Worm (Caenorhabditis elegans) whole organism, L4 larva: ENCODE results near the gene sqv-3.

Experiments
- D1046.2 ChIP-seq: fragments of 200-800 bp; sonication (Bioruptor generic); IDR thresholded peaks from 2 replicates; pipeline ENCODE4 v1.3.6; 2022; ENCODE audit warnings: missing genetic modification characterization, missing compliant biosample characterization
- T20F7.1 ChIP-seq: fragments of 200-800 bp; sonication (Bioruptor generic); optimal IDR thresholded peaks from 2 replicates; lab custom pipeline; 2018; ENCODE audit warnings: mild to moderate bottlenecking, missing genetic modification characterization, missing compliant biosample characterization
- T26A8.4 ChIP-seq: fragments of 200-800 bp; sonication (Bioruptor generic); IDR thresholded peaks from 2 replicates; pipeline ENCODE4 v1.3.6; 2022; ENCODE audit warnings: missing genetic modification characterization, missing compliant biosample characterization
- Y5F2A.4 ChIP-seq: fragments of 200-800 bp; sonication (Bioruptor generic); optimal IDR thresholded peaks from 2 replicates; lab custom pipeline; 2018; ENCODE audit warnings: mild to moderate bottlenecking, missing genetic modification characterization, missing compliant biosample characterization
- aha-1 ChIP-seq: fragments of 150-350 bp; peaks from one replicate; lab custom pipeline; 2014; ENCODE audit warnings: missing biosample characterization, missing genetic modification characterization
- ceh-28 ChIP-seq: fragments of 150-350 bp; optimal IDR thresholded peaks from 2 replicates; lab custom pipeline; 2014; ENCODE audit warnings: missing biosample characterization, missing genetic modification reagents, missing genetic modification characterization
- ces-1 ChIP-seq: fragments of 150-350 bp; sonication (generic microtip); optimal IDR thresholded peaks from 4 replicates; lab custom pipeline; 2014; ENCODE audit warnings: missing biosample characterization, missing genetic modification reagents, missing genetic modification characterization
- daf-12 ChIP-seq: fragments of 150-350 bp; optimal IDR thresholded peaks from 2 replicates; lab custom pipeline; 2014; ENCODE audit warnings: missing biosample characterization, missing genetic modification reagents, missing genetic modification characterization
- daf-19 ChIP-seq: fragments of 200-800 bp; sonication (Bioruptor generic); conservative IDR thresholded peaks from 2 replicates; pipeline ENCODE4 v1.3.6; 2022; ENCODE audit warnings: missing genetic modification characterization, missing compliant biosample characterization
- daf-8 ChIP-seq: fragments of 200-800 bp; sonication (Bioruptor generic); IDR thresholded peaks from 2 replicates; pipeline ENCODE4 v1.3.6; 2022; ENCODE audit warnings: missing genetic modification characterization, missing compliant biosample characterization
- dmd-6 ChIP-seq: fragments of 200-800 bp; sonication (Bioruptor generic); IDR thresholded peaks from 2 replicates; pipeline ENCODE4 v1.3.6; 2022; ENCODE audit warnings: missing genetic modification reagents, missing genetic modification characterization, missing compliant biosample characterization
- dmd-8 ChIP-seq: fragments of 200-800 bp; sonication (Bioruptor generic); IDR thresholded peaks from 2 replicates; pipeline ENCODE4 v1.3.6; 2022; ENCODE audit warnings: missing genetic modification characterization, missing compliant biosample characterization
- duxl-1 ChIP-seq: sonication (generic microtip); optimal IDR thresholded peaks from 2 replicates; lab custom pipeline; 2016; ENCODE audit warnings: mild to moderate bottlenecking, missing genetic modification characterization, moderate library complexity, missing compliant biosample characterization; ENCODE audit not compliant: poor library complexity
- dve-1 ChIP-seq: sonication (generic microtip); optimal IDR thresholded peaks from 2 replicates; lab custom pipeline; 2017; ENCODE audit warnings: antibody characterized with exemption, mild to moderate bottlenecking, missing genetic modification characterization, missing compliant biosample characterization; ENCODE audit not compliant: insufficient read depth
- egl-27 ChIP-seq: sonication (generic microtip); optimal IDR thresholded peaks from 3 replicates; lab custom pipeline; 2017; ENCODE audit warnings: missing biosample characterization, missing genetic modification reagents, missing genetic modification characterization
- gei-8 ChIP-seq: fragments of 200-800 bp; sonication (Bioruptor generic); optimal IDR thresholded peaks from 2 replicates; lab custom pipeline; 2018; ENCODE audit warnings: mild to moderate bottlenecking, missing genetic modification characterization, missing compliant biosample characterization
- hlh-11 ChIP-seq: fragments of 200-800 bp; sonication (Bioruptor generic); optimal IDR thresholded peaks from 2 replicates; lab custom pipeline; 2018; ENCODE audit warnings: mild to moderate bottlenecking, missing genetic modification characterization, missing compliant biosample characterization
- lim-7 ChIP-seq: fragments of 200-800 bp; sonication (Bioruptor generic); IDR thresholded peaks from 2 replicates; pipeline ENCODE4 v1.3.6; 2022; ENCODE audit warnings: missing genetic modification characterization, missing compliant biosample characterization
- lin-1 ChIP-seq: fragments of 200-800 bp; sonication (Bioruptor generic); IDR thresholded peaks from 2 replicates; pipeline ENCODE4 v1.3.6; 2022; ENCODE audit warnings: missing genetic modification reagents, missing genetic modification characterization, missing compliant biosample characterization
- lin-13 ChIP-seq: fragments of 150-350 bp; optimal IDR thresholded peaks from 2 replicates; lab custom pipeline; 2014; ENCODE audit warnings: missing biosample characterization, missing genetic modification reagents, missing genetic modification characterization
- lin-15B ChIP-seq: fragments of 150-350 bp; sonication (generic microtip); optimal IDR thresholded peaks from 3 replicates; lab custom pipeline; 2014; ENCODE audit warnings: missing biosample characterization, missing genetic modification characterization
- lin-38 ChIP-seq: fragments of 200-800 bp; sonication (Bioruptor generic); IDR thresholded peaks from 2 replicates; pipeline ENCODE4 v1.3.6; 2022; ENCODE audit warnings: missing genetic modification reagents, missing genetic modification characterization, missing compliant biosample characterization
- lin-39 ChIP-seq: fragments of 150-350 bp; optimal IDR thresholded peaks from 2 replicates; lab custom pipeline; 2014; ENCODE audit warnings: missing biosample characterization, missing genetic modification reagents, missing genetic modification characterization
- madf-5 ChIP-seq, 2 experiments: fragments of 200-800 bp; sonication (Bioruptor generic); IDR thresholded peaks; 2 replicates each; pipeline ENCODE4 v1.3.6; 2022; ENCODE audit warnings: missing compliant biosample characterization in 2 of 2, missing genetic modification characterization in 2 of 2
- madf-9 ChIP-seq: fragments of 200-800 bp; sonication (Bioruptor generic); conservative IDR thresholded peaks from 2 replicates; pipeline ENCODE4 v1.3.6; 2022; ENCODE audit warnings: missing genetic modification reagents, missing genetic modification characterization, missing compliant biosample characterization
- mdt-29 ChIP-seq: fragments of 200-800 bp; sonication (Bioruptor generic); IDR thresholded peaks from 2 replicates; pipeline ENCODE4 v1.3.6; 2022; ENCODE audit warnings: missing genetic modification reagents, missing genetic modification characterization, missing compliant biosample characterization
- mep-1 ChIP-seq: fragments of 150-350 bp; sonication (generic microtip); optimal IDR thresholded peaks from 3 replicates; lab custom pipeline; 2014; ENCODE audit warnings: missing biosample characterization, missing genetic modification characterization
- mes-2 ChIP-seq: sonication (generic microtip); optimal IDR thresholded peaks from 2 replicates; lab custom pipeline; 2016; ENCODE audit warnings: missing genotype, mild to moderate bottlenecking, missing genetic modification characterization, missing compliant biosample characterization; ENCODE audit not compliant: poor library complexity, severe bottlenecking
- mxl-2 ChIP-seq: fragments of 200-800 bp; sonication (Bioruptor generic); conservative IDR thresholded peaks from 2 replicates; pipeline ENCODE4 v1.3.6; 2022; ENCODE audit warnings: missing genetic modification reagents, missing genetic modification characterization, missing compliant biosample characterization
- nhr-102 ChIP-seq: sonication (generic microtip); optimal IDR thresholded peaks from 2 replicates; lab custom pipeline; 2016; ENCODE audit warnings: mild to moderate bottlenecking, missing genetic modification characterization, moderate library complexity, missing compliant biosample characterization
- nhr-111 ChIP-seq: fragments of 200-800 bp; sonication (Bioruptor generic); optimal IDR thresholded peaks from 2 replicates; lab custom pipeline; 2018; ENCODE audit warnings: mild to moderate bottlenecking, missing genetic modification characterization, missing compliant biosample characterization
- nhr-25 ChIP-seq: sonication (generic microtip); optimal IDR thresholded peaks from 2 replicates; lab custom pipeline; 2017; ENCODE audit warnings: missing genetic modification characterization, mild to moderate bottlenecking, missing compliant biosample characterization, antibody characterized with exemption, moderate library complexity, borderline replicate concordance; ENCODE audit not compliant: insufficient read depth
- nhr-42 ChIP-seq: fragments of 200-800 bp; sonication (Bioruptor generic); IDR thresholded peaks from 2 replicates; pipeline ENCODE4 v1.3.6; 2022; ENCODE audit warnings: missing genetic modification characterization, missing compliant biosample characterization
- nhr-48 ChIP-seq: sonication (generic microtip); optimal IDR thresholded peaks from 2 replicates; lab custom pipeline; 2016; ENCODE audit warnings: mild to moderate bottlenecking, missing genetic modification characterization, missing compliant biosample characterization
- nhr-6 ChIP-seq: fragments of 150-350 bp; optimal IDR thresholded peaks from 2 replicates; lab custom pipeline; 2014; ENCODE audit warnings: missing biosample characterization, missing genetic modification characterization
- nhr-76 ChIP-seq: fragments of 150-350 bp; optimal IDR thresholded peaks from 2 replicates; lab custom pipeline; 2014; ENCODE audit warnings: missing biosample characterization, missing genetic modification characterization
- pha-4 ChIP-seq, 2 experiments: fragments of 150-350 bp in 1 of 2; fragments of 200-800 bp in 1 of 2; sonication (Bioruptor generic) in 1 of 2; IDR thresholded peaks in 1 of 2; optimal IDR thresholded peaks in 1 of 2; 2 replicates each; pipeline versions ENCODE4 v1.3.6 to Lab custom; 2014 to 2022; ENCODE audit warnings: missing genetic modification characterization in 2 of 2, missing genetic modification reagents in 2 of 2, missing biosample characterization in 1 of 2, missing compliant biosample characterization in 1 of 2
- pqm-1 ChIP-seq: sonication (generic microtip); optimal IDR thresholded peaks from 2 replicates; lab custom pipeline; 2017; ENCODE audit warnings: missing biosample characterization, missing genetic modification characterization
- spr-3 ChIP-seq: fragments of 200-800 bp; sonication (Bioruptor generic); optimal IDR thresholded peaks from 2 replicates; lab custom pipeline; 2018; ENCODE audit warnings: mild to moderate bottlenecking, missing genetic modification characterization, missing compliant biosample characterization
- unc-62 ChIP-seq, 3 experiments: fragments of 150-350 bp in 1 of 3; sonication (generic microtip); optimal IDR thresholded peaks in 2 of 3; peaks in 1 of 3; 1 replicate in 1 of 3; 2 replicates in 2 of 3; lab custom pipeline; 2014 to 2017; ENCODE audit warnings: missing biosample characterization in 3 of 3, missing genetic modification characterization in 3 of 3, missing genetic modification reagents in 3 of 3, missing genotype in 1 of 3
- zag-1 ChIP-seq: fragments of 150-350 bp; optimal IDR thresholded peaks from 2 replicates; lab custom pipeline; 2014; ENCODE audit warnings: missing biosample characterization, missing genetic modification characterization
- zfp-2 ChIP-seq: sonication (generic microtip); optimal IDR thresholded peaks from 2 replicates; lab custom pipeline; 2016; ENCODE audit warnings: mild to moderate bottlenecking, missing genetic modification characterization, missing compliant biosample characterization
- zip-11 ChIP-seq: fragments of 200-800 bp; sonication (Bioruptor generic); IDR thresholded peaks from 2 replicates; pipeline ENCODE4 v1.3.6; 2022; ENCODE audit warnings: missing genetic modification characterization, missing compliant biosample characterization
- ztf-11 ChIP-seq: fragments of 150-350 bp; optimal IDR thresholded peaks from 2 replicates; lab custom pipeline; 2014; ENCODE audit warnings: missing biosample characterization, missing genetic modification characterization

Gene sqv-3

DNA sequence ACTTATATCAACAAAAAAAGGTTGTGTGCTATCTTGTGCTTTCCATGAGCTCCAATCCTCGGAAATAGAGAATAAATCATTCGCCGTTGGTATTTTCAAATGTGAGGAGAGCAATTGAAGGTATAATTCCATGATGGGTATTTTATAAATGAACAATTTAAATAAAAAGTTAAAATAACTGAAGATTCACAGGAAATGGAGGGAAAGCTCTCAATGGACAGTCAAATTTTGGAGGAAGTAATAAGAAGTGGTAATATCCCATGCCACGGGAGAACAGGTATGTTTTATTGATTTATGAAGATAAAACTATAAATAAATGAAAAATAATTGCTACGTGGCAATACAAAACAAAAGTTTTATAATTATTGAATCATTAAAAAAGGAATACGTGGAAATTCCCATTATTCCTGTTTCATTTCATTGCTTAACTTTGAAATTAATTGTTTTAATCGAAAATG is 3.0 kb upstream of the sqv-3 start (continued):
- no peak for TF ChIP-seq lin-15B (tag; lab: Kevin White, UChicago)
- TF ChIP-seq duxl-1, result peak; percentile 46
- TF ChIP-seq ztf-11, result no peak
- TF ChIP-seq nhr-25 (tag; lab: Kevin White, UChicago), result peak; percentile 11
- no peak for TF ChIP-seq dmd-8 (GFP tag; lab: Robert Waterston, UW)

ce11 chrIII:9782483-9783081 is 2.4 kb upstream of the sqv-3 start, which contains the start of gene R10E11.6:
TSS of gene R10E11.6 (plus strand) at chrIII:9783006.
- TF ChIP-seq duxl-1 (no peak), pqm-1 (no peak), mes-2 (tag; lab: Kevin White, UChicago) (peak; percentile 22), ces-1 (GFP tag; lab: Kevin White, UChicago) (no peak), nhr-6 (no peak), nhr-48 (tag; lab: Kevin White, UChicago) (no peak), pha-4 (GFP tag; IDR thresholded peaks at IDR 0.05; lab: Robert Waterston, UW) (no peak), pha-4 (tag; optimal IDR thresholded peaks at IDR 0.05; lab: Kevin White, UChicago) (no peak), nhr-25 (tag; lab: Kevin White, UChicago) (no peak), lin-1 (GFP tag; lab: Robert Waterston, UW) (no peak), mdt-29 (GFP tag; lab: Robert Waterston, UW) (no peak), lin-38 (GFP tag; lab: Robert Waterston, UW) (no peak), egl-27 (tag; lab: Kevin White, UChicago) (no peak), dmd-6 (GFP tag; lab: Robert Waterston, UW) (no peak), aha-1 (tag; lab: Kevin White, UChicago) (peak; percentile 92), daf-8 (0 out of 2 replicates have a peak, but pooled peaks have one; percentile 8), zag-1 (tag; lab: Kevin White, UChicago) (no peak), D1046.2 (0 out of 2 replicates have a peak, but pooled peaks have one; percentile 11), nhr-76 (no peak), lim-7 (no peak), daf-19 (GFP tag; lab: Robert Waterston, UW) (0 out of 2 replicates have a peak, but pooled peaks have one; percentile 10), Y5F2A.4 (GFP tag; lab: Kevin White, UChicago) (peak; percentile 33), hlh-11 (tag; lab: Kevin White, UChicago) (no peak)
- TF ChIP-seq, all 104 proteins: peak for 6

- TF ChIP-seq nhr-42 (GFP tag; lab: Robert Waterston, UW) (no peak), daf-12 (no peak), madf-5 (GFP tag; IDR thresholded peaks at IDR 0.05; lab: Robert Waterston, UW) (0 out of 4 replicates have a peak, but pooled peaks of 1 of the 2 experiments have one; percentile 34), ztf-11 (no peak), dve-1 (tag; lab: Kevin White, UChicago) (peak; percentile 31), pqm-1 (no peak), ceh-28 (tag; lab: Kevin White, UChicago) (no peak), gei-8 (GFP tag; lab: Kevin White, UChicago) (no peak), unc-62 (GFP tag; optimal IDR thresholded peaks at IDR 0.05 in 1 of 2; lab: Kevin White, UChicago) (peak in 1 of 2 experiments; percentile 91), unc-62 (tag; optimal IDR thresholded peaks at IDR 0.05; lab: Kevin White, UChicago) (no peak), hlh-11 (tag; lab: Kevin White, UChicago) (peak; percentile 32), lin-1 (GFP tag; lab: Robert Waterston, UW) (peak; percentile 61), madf-9 (GFP tag; lab: Robert Waterston, UW) (peak; percentile 49; the same call in 1 of the 2 replicates), daf-19 (GFP tag; lab: Robert Waterston, UW) (no peak), mxl-2 (no peak), lin-39 (tag; lab: Kevin White, UChicago) (no peak), mep-1 (peak; percentile 7), nhr-102 (tag; lab: Kevin White, UChicago) (peak; percentile 12), mes-2 (tag; lab: Kevin White, UChicago) (peak; percentile 32), lin-38 (GFP tag; lab: Robert Waterston, UW) (peak; percentile 77), zfp-2 (no peak), T26A8.4 (GFP tag; lab: Robert Waterston, UW) (no peak; the same call in 1 of the 2 replicates), nhr-111 (GFP tag; lab: Kevin White, UChicago) (peak; percentile 42), spr-3 (GFP tag; lab: Kevin White, UChicago) (no peak), lin-13 (GFP tag; lab: Kevin White, UChicago) (no peak), ces-1 (GFP tag; lab: Kevin White, UChicago) (no peak), zip-11 (GFP tag; lab: Robert Waterston, UW) (no peak), T20F7.1 (peak; percentile 61)
Measured at ce11 chrIII:9782011-9782436, 1.9 kb upstream of the sqv-3 start, which contains the start of gene vha-2. TSS of gene vha-2 (plus strand) at chrIII:9782164.
